Worm (Caenorhabditis elegans) whole organism, L1 larva: ENCODE data around the gene F37A8.1.

Experiments
- F16B12.6 ChIP-seq: fragments of 150-350 bp; optimal IDR thresholded peaks from 2 replicates; lab custom pipeline; 2014; ENCODE audit warnings: missing biosample characterization, missing genetic modification characterization
- aly-2 ChIP-seq: fragments of 150-350 bp; optimal IDR thresholded peaks from 2 replicates; lab custom pipeline; 2014; ENCODE audit warnings: missing biosample characterization, missing genetic modification characterization
- ceh-82 ChIP-seq, 3 experiments: fragments of 150-350 bp in 1 of 3; sonication (generic microtip) in 2 of 3; optimal IDR thresholded peaks; 2 replicates each; lab custom pipeline; 2014 to 2017; ENCODE audit warnings: missing biosample characterization in 3 of 3, missing genetic modification characterization in 3 of 3
- ceh-88 ChIP-seq: fragments of 200-800 bp; sonication (Bioruptor generic); IDR thresholded peaks from 2 replicates; pipeline ENCODE4 v1.3.6; 2022; ENCODE audit warnings: missing genetic modification characterization, missing compliant biosample characterization
- dpl-1 ChIP-seq, 3 experiments: fragments of 150-350 bp in 2 of 3; sonication (generic microtip) in 1 of 3; optimal IDR thresholded peaks; 2 replicates each; lab custom pipeline; 2014 to 2017; ENCODE audit warnings: missing biosample characterization in 3 of 3, missing genetic modification characterization in 3 of 3, missing genetic modification reagents in 3 of 3
- efl-1 ChIP-seq, 4 experiments: fragments of 150-350 bp; optimal IDR thresholded peaks in 3 of 4; peaks in 1 of 4; 1 replicate in 1 of 4; 2 replicates in 3 of 4; lab custom pipeline; 2014; ENCODE audit warnings: missing biosample characterization in 2 of 4, missing genetic modification characterization in 2 of 4, missing genetic modification reagents in 2 of 4
- egl-13 ChIP-seq: sonication (generic microtip); optimal IDR thresholded peaks from 2 replicates; lab custom pipeline; 2016; ENCODE audit warnings: missing genotype, missing genetic modification reagents, missing genetic modification characterization, missing compliant biosample characterization
- fkh-10 ChIP-seq: sonication (generic microtip); optimal IDR thresholded peaks from 2 replicates; lab custom pipeline; 2017; ENCODE audit warnings: missing biosample characterization, missing genetic modification reagents, missing genetic modification characterization
- fkh-4 ChIP-seq: sonication (generic microtip); optimal IDR thresholded peaks from 2 replicates; lab custom pipeline; 2016; ENCODE audit warnings: missing compliant biosample characterization, missing genetic modification characterization, borderline replicate concordance
- fkh-8 ChIP-seq: sonication (generic microtip); optimal IDR thresholded peaks from 2 replicates; lab custom pipeline; 2016; ENCODE audit warnings: mild to moderate bottlenecking, missing genetic modification characterization, missing compliant biosample characterization
- hlh-4 ChIP-seq: sonication (generic microtip); optimal IDR thresholded peaks from 2 replicates; lab custom pipeline; 2016; ENCODE audit warnings: mild to moderate bottlenecking, missing genetic modification characterization, missing compliant biosample characterization
- hpl-2 ChIP-seq: fragments of 150-350 bp; optimal IDR thresholded peaks from 2 replicates; lab custom pipeline; 2014; ENCODE audit warnings: missing biosample characterization, missing genetic modification reagents, missing genetic modification characterization
- isw-1 ChIP-seq: fragments of 200-800 bp; sonication (Bioruptor generic); IDR thresholded peaks from 2 replicates; pipeline ENCODE4 v1.3.6; 2022; ENCODE audit warnings: missing genetic modification characterization, missing compliant biosample characterization
- jun-1 ChIP-seq: fragments of 150-350 bp; optimal IDR thresholded peaks from 2 replicates; lab custom pipeline; 2014; ENCODE audit warnings: missing biosample characterization, missing genetic modification reagents, missing genetic modification characterization
- lin-13 ChIP-seq: fragments of 150-350 bp; optimal IDR thresholded peaks from 2 replicates; lab custom pipeline; 2014; ENCODE audit warnings: missing biosample characterization, missing genetic modification reagents, missing genetic modification characterization
- lin-14 ChIP-seq: fragments of 200-800 bp; sonication (Bioruptor generic); optimal IDR thresholded peaks from 2 replicates; lab custom pipeline; 2018; ENCODE audit warnings: mild to moderate bottlenecking, missing genetic modification characterization, moderate library complexity, missing compliant biosample characterization
- lin-35 ChIP-seq, 2 experiments: fragments of 150-350 bp; optimal IDR thresholded peaks; 2 replicates each; lab custom pipeline; 2014; ENCODE audit warnings: missing biosample characterization in 2 of 2, missing genetic modification characterization in 2 of 2, missing genetic modification reagents in 2 of 2
- lsy-2 ChIP-seq, 2 experiments: fragments of 150-350 bp; optimal IDR thresholded peaks; 2 replicates each; lab custom pipeline; 2014; ENCODE audit warnings: missing biosample characterization in 2 of 2, missing genetic modification characterization in 2 of 2
- mef-2 ChIP-seq: fragments of 150-350 bp; optimal IDR thresholded peaks from 2 replicates; lab custom pipeline; 2014; ENCODE audit warnings: missing biosample characterization, missing genetic modification characterization
- nhr-12 ChIP-seq: sonication (generic microtip); optimal IDR thresholded peaks from 2 replicates; lab custom pipeline; 2017; ENCODE audit warnings: missing biosample characterization, missing genetic modification characterization
- nhr-28 ChIP-seq: fragments of 150-350 bp; optimal IDR thresholded peaks from 2 replicates; lab custom pipeline; 2014; ENCODE audit warnings: missing biosample characterization, missing genetic modification characterization
- nhr-47 ChIP-seq: sonication (generic microtip); optimal IDR thresholded peaks from 2 replicates; lab custom pipeline; 2016; ENCODE audit warnings: mild to moderate bottlenecking, missing genetic modification characterization, moderate library complexity, missing compliant biosample characterization
- nhr-76 ChIP-seq: sonication (generic microtip); optimal IDR thresholded peaks from 2 replicates; lab custom pipeline; 2017; ENCODE audit warnings: missing biosample characterization, missing genetic modification characterization
- nhr-84 ChIP-seq: sonication (generic microtip); optimal IDR thresholded peaks from 2 replicates; lab custom pipeline; 2017; ENCODE audit warnings: missing biosample characterization, missing genetic modification characterization
- nhr-90 ChIP-seq: sonication (generic microtip); optimal IDR thresholded peaks from 2 replicates; lab custom pipeline; 2016; ENCODE audit warnings: mild to moderate bottlenecking, missing genetic modification characterization, missing compliant biosample characterization; ENCODE audit not compliant: poor library complexity
- pag-3 ChIP-seq: sonication (generic microtip); optimal IDR thresholded peaks from 2 replicates; lab custom pipeline; 2017; ENCODE audit warnings: missing genetic modification characterization, mild to moderate bottlenecking, missing compliant biosample characterization, antibody characterized with exemption, borderline replicate concordance; ENCODE audit not compliant: insufficient read depth
- pax-3 ChIP-seq: fragments of 200-800 bp; sonication (Bioruptor generic); optimal IDR thresholded peaks from 2 replicates; lab custom pipeline; 2018; ENCODE audit warnings: mild to moderate bottlenecking, missing genetic modification characterization, moderate library complexity, missing compliant biosample characterization
- pqm-1 ChIP-seq: sonication (generic microtip); optimal IDR thresholded peaks from 3 replicates; lab custom pipeline; 2017; ENCODE audit warnings: missing biosample characterization, missing genetic modification characterization
- skn-1 ChIP-seq: fragments of 150-350 bp; optimal IDR thresholded peaks from 2 replicates; lab custom pipeline; 2014; ENCODE audit warnings: missing biosample characterization, missing genetic modification characterization
- snpc-4 ChIP-seq: fragments of 150-350 bp; optimal IDR thresholded peaks from 2 replicates; lab custom pipeline; 2014; ENCODE audit warnings: missing biosample characterization, missing genetic modification characterization
- sox-4 ChIP-seq: sonication (generic microtip); optimal IDR thresholded peaks from 2 replicates; lab custom pipeline; 2016; ENCODE audit warnings: missing genetic modification characterization, missing compliant biosample characterization
- sptf-1 ChIP-seq: fragments of 150-350 bp; optimal IDR thresholded peaks from 2 replicates; lab custom pipeline; 2014; ENCODE audit warnings: missing biosample characterization, missing genetic modification characterization
- swsn-7 ChIP-seq: sonication (generic microtip); optimal IDR thresholded peaks from 2 replicates; lab custom pipeline; 2016; ENCODE audit warnings: missing genetic modification characterization, missing compliant biosample characterization
- unc-62 ChIP-seq: fragments of 150-350 bp; optimal IDR thresholded peaks from 2 replicates; lab custom pipeline; 2014; ENCODE audit warnings: missing biosample characterization, missing genetic modification reagents, missing genetic modification characterization
- vab-15 ChIP-seq: sonication (generic microtip); optimal IDR thresholded peaks from 2 replicates; lab custom pipeline; 2017; ENCODE audit warnings: missing genotype, mild to moderate bottlenecking, missing genetic modification characterization, missing compliant biosample characterization
- xbp-1 ChIP-seq: sonication (generic microtip); optimal IDR thresholded peaks from 2 replicates; lab custom pipeline; 2016; ENCODE audit warnings: missing genetic modification characterization, missing compliant biosample characterization
- zip-4 ChIP-seq: fragments of 200-800 bp; sonication (Bioruptor generic); optimal IDR thresholded peaks from 2 replicates; lab custom pipeline; 2018; ENCODE audit warnings: mild to moderate bottlenecking, missing genetic modification characterization, moderate library complexity, missing compliant biosample characterization

F37A8.1 gene

ce11 chrIII:3972687-3973086 lies 44.5 kb downstream of the F37A8.1 start, which contains the start of gene R10E9.4:
TSS of gene R10E9.4 (minus strand) at chrIII:3972787.
- TF ChIP-seq lin-35 (GFP tag; optimal IDR thresholded peaks at IDR 0.05; lab: Kevin White, UChicago) (no peak), pqm-1 (tag; lab: Kevin White, UChicago) (no peak)

- TF ChIP-seq nhr-84 (tag; lab: Kevin White, UChicago) = no peak
- TF ChIP-seq jun-1 (tag; lab: Kevin White, UChicago) = no peak
- no peak for TF ChIP-seq zip-4 (GFP tag; lab: Kevin White, UChicago)
- TF ChIP-seq fkh-4 = no peak
- TF ChIP-seq fkh-8 = no peak
- no peak for TF ChIP-seq skn-1
- TF ChIP-seq swsn-7 (tag; lab: Kevin White, UChicago) = no peak
- no peak for TF ChIP-seq egl-13 (tag; lab: Kevin White, UChicago)
- TF ChIP-seq ceh-88 (GFP tag; lab: Robert Waterston, UW) = no peak
- no peak for TF ChIP-seq isw-1 (GFP tag; lab: Robert Waterston, UW)
- TF ChIP-seq xbp-1 (tag; lab: Kevin White, UChicago) = no peak
- TF ChIP-seq ceh-82 (tag; optimal IDR thresholded peaks at IDR 0.05; lab: Kevin White, UChicago) = no peak
- no peak for TF ChIP-seq hlh-4 (tag; lab: Kevin White, UChicago)
- no peak for TF ChIP-seq nhr-47 (tag; lab: Kevin White, UChicago)
- no peak for TF ChIP-seq lsy-2 (tag; optimal IDR thresholded peaks at IDR 0.05; lab: Kevin White, UChicago)
- TF ChIP-seq aly-2 = no peak
- TF ChIP-seq unc-62 = no peak
- TF ChIP-seq sox-4 = no peak
- TF ChIP-seq hpl-2 (GFP tag; lab: Kevin White, UChicago) = no peak
Measured at ce11 chrIII:3974503-3974902, 46.3 kb downstream of the F37A8.1 start.

- TF ChIP-seq efl-1 (optimal IDR thresholded peaks at IDR 0.05; lab: Kevin White, UChicago) = no peak
- TF ChIP-seq efl-1 (GFP tag; optimal IDR thresholded peaks at IDR 0.05 in 1 of 2; lab: Kevin White, UChicago) = no peak
- no peak for TF ChIP-seq mef-2 (tag; lab: Kevin White, UChicago)
- TF ChIP-seq hpl-2 (GFP tag; lab: Kevin White, UChicago) = no peak
- no peak for TF ChIP-seq lin-14 (GFP tag; lab: Kevin White, UChicago)
- TF ChIP-seq nhr-47 (tag; lab: Kevin White, UChicago) = no peak
- no peak for TF ChIP-seq dpl-1 (GFP tag; optimal IDR thresholded peaks at IDR 0.05; lab: Kevin White, UChicago)
- no peak for TF ChIP-seq lin-13
- TF ChIP-seq nhr-12 (tag; lab: Kevin White, UChicago) = no peak
- no peak for TF ChIP-seq hlh-4 (tag; lab: Kevin White, UChicago)
- no peak for TF ChIP-seq F16B12.6
- no peak for TF ChIP-seq sptf-1 (tag; lab: Kevin White, UChicago)
- no peak for TF ChIP-seq nhr-76
- TF ChIP-seq nhr-90 = no peak
- TF ChIP-seq nhr-28 = no peak
- TF ChIP-seq pax-3 (tag; lab: Kevin White, UChicago) = no peak
- TF ChIP-seq pag-3 (tag; lab: Kevin White, UChicago) = no peak
- TF ChIP-seq snpc-4 (tag; lab: Kevin White, UChicago) = no peak
- no peak for TF ChIP-seq ceh-88 (GFP tag; lab: Robert Waterston, UW)
- TF ChIP-seq pqm-1 (tag; lab: Kevin White, UChicago) = no peak
- TF ChIP-seq, all 84 proteins: peak for 0
Measured at ce11 chrIII:3975008-3975407, 46.8 kb downstream of the F37A8.1 start.

- TF ChIP-seq sox-4 (no peak), swsn-7 (tag; lab: Kevin White, UChicago) (no peak), nhr-90 (no peak), vab-15 (tag; lab: Kevin White, UChicago) (no peak), lsy-2 (tag; optimal IDR thresholded peaks at IDR 0.05; lab: Kevin White, UChicago) (no peak), egl-13 (tag; lab: Kevin White, UChicago) (no peak), efl-1 (optimal IDR thresholded peaks at IDR 0.05; lab: Kevin White, UChicago) (no peak), efl-1 (GFP tag; optimal IDR thresholded peaks at IDR 0.05 in 1 of 2; lab: Kevin White, UChicago) (no peak), ceh-82 (tag; optimal IDR thresholded peaks at IDR 0.05; lab: Kevin White, UChicago) (no peak), fkh-10 (no peak), ceh-88 (GFP tag; lab: Robert Waterston, UW) (no peak), pag-3 (tag; lab: Kevin White, UChicago) (no peak)
Measured at ce11 chrIII:3976291-3976690, 48.1 kb downstream of the F37A8.1 start, which contains the start of gene msi-1. TSS of gene msi-1 (minus strand) at chrIII:3976391.
